Worm (Caenorhabditis elegans) whole organism, L3 larva: ENCODE data around the gene tam-1.

Experiments used
- ZK546.5 ChIP-seq: sonication (generic microtip); optimal IDR thresholded peaks from 2 replicates; lab custom pipeline; 2017; ENCODE audit warnings: missing biosample characterization, missing genetic modification characterization
- ceh-16 ChIP-seq: sonication (generic microtip); optimal IDR thresholded peaks from 2 replicates; lab custom pipeline; 2017; ENCODE audit warnings: missing biosample characterization, missing genetic modification characterization
- ceh-82 ChIP-seq: fragments of 150-350 bp; optimal IDR thresholded peaks from 2 replicates; lab custom pipeline; 2014; ENCODE audit warnings: missing biosample characterization, missing genetic modification characterization
- elt-2 ChIP-seq: sonication (generic microtip); optimal IDR thresholded peaks from 2 replicates; lab custom pipeline; 2016; ENCODE audit warnings: missing genetic modification reagents, mild to moderate bottlenecking, missing genetic modification characterization, missing compliant biosample characterization
- fkh-10 ChIP-seq: sonication (generic microtip); optimal IDR thresholded peaks from 2 replicates; lab custom pipeline; 2017; ENCODE audit warnings: missing biosample characterization, missing genetic modification reagents, missing genetic modification characterization
- mml-1 ChIP-seq: fragments of 150-350 bp; sonication (generic microtip); optimal IDR thresholded peaks from 3 replicates; lab custom pipeline; 2014; ENCODE audit warnings: missing biosample characterization, missing genetic modification characterization
- nhr-11 ChIP-seq: fragments of 150-350 bp; optimal IDR thresholded peaks from 2 replicates; lab custom pipeline; 2014; ENCODE audit warnings: missing biosample characterization, missing genetic modification characterization
- pqm-1 ChIP-seq: fragments of 150-350 bp; optimal IDR thresholded peaks from 2 replicates; lab custom pipeline; 2017; ENCODE audit warnings: missing biosample characterization, missing genetic modification characterization, inconsistent platforms
- unc-62 ChIP-seq: fragments of 150-350 bp; sonication (generic microtip); optimal IDR thresholded peaks from 4 replicates; lab custom pipeline; 2014; ENCODE audit warnings: missing biosample characterization, missing genetic modification reagents, missing genetic modification characterization
- ztf-11 ChIP-seq: fragments of 150-350 bp; optimal IDR thresholded peaks from 2 replicates; lab custom pipeline; 2014; ENCODE audit warnings: missing biosample characterization, missing genetic modification characterization
- ztf-4 ChIP-seq: fragments of 150-350 bp; optimal IDR thresholded peaks from 2 replicates; lab custom pipeline; 2014; ENCODE audit warnings: missing biosample characterization, missing genetic modification characterization

DNA sequence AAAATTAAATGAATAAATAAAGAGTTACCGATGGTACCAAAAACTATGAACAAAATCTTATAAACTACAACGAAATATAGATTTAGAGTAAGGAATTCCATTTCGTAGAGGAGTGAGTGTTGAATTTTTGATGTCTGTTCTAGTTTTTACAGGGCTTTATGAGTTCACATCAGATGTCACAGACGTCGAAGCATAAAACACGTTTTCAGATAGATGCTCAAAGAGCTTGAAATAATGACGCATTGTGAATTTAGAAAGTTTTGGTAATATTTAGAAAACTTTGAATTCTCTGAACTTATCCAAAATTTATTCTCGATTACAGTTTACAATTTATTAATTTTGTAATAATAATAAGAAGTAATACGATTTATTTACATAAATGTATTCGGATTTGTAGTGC is 10.0 kb upstream of the tam-1 start, which contains the start of gene srsx-9:
- TF ChIP-seq pqm-1 (tag; lab: Kevin White, UChicago) (no peak), ceh-82 (tag; lab: Kevin White, UChicago) (no peak), unc-62 (GFP tag; lab: Kevin White, UChicago) (no peak), elt-2 (no peak), ceh-16 (no peak), ztf-11 (tag; lab: Kevin White, UChicago) (no peak), nhr-11 (tag; lab: Kevin White, UChicago) (no peak), fkh-10 (no peak), ztf-4 (tag; lab: Kevin White, UChicago) (no peak), ZK546.5 (tag; lab: Kevin White, UChicago) (no peak), mml-1 (no peak)
